Fruit fly (Drosophila melanogaster) Kc167 (cell line): ENCODE data around the gene CG32713.

Source experiments
- Myc ChIP-seq: fragments of >200 bp; optimal IDR thresholded peaks from 2 replicates; lab custom pipeline; 2017; ENCODE audit warnings: missing external identifiers
- Sin3A ChIP-seq: fragments of >200 bp; optimal IDR thresholded peaks from 2 replicates; lab custom pipeline; 2018; ENCODE audit warnings: missing external identifiers
- h ChIP-seq: fragments of >200 bp; optimal IDR thresholded peaks from 3 replicates; lab custom pipeline; 2018; ENCODE audit warnings: missing external identifiers
- insv ChIP-seq: fragments of >200 bp; optimal IDR thresholded peaks from 3 replicates; lab custom pipeline; 2018; ENCODE audit warnings: missing external identifiers
- psq ChIP-seq: fragments of >200 bp; optimal IDR thresholded peaks from 2 replicates; lab custom pipeline; 2017; ENCODE audit warnings: missing external identifiers
- ttk ChIP-seq: sonication (Bioruptor generic); optimal IDR thresholded peaks from 2 replicates; lab custom pipeline; 2017; ENCODE audit warnings: missing external identifiers

dm6 chrX:8468962-8469459 lies 11.6 kb upstream of the CG32713 start, which contains the start of gene CG12116:
- TF ChIP-seq psq (lab: Kevin White, UChicago) (no peak), Myc (no peak), ttk (lab: Kevin White, UChicago) (no peak), Sin3A (no peak), h (no peak), insv (no peak)
